Worm (Caenorhabditis elegans) whole organism, young adult: ENCODE results near the gene irld-21.

Source experiments
- D2030.7 ChIP-seq: fragments of 200-800 bp; sonication (Bioruptor generic); IDR thresholded peaks from 2 replicates; pipeline ENCODE4 v1.3.6; 2022; ENCODE audit warnings: missing genetic modification reagents, missing genetic modification characterization, missing compliant biosample characterization
- F23B12.7 ChIP-seq: sonication (generic microtip); optimal IDR thresholded peaks from 2 replicates; lab custom pipeline; 2017; ENCODE audit warnings: missing genetic modification characterization, mild to moderate bottlenecking, missing compliant biosample characterization, antibody characterized with exemption, moderate library complexity; ENCODE audit not compliant: insufficient read depth
- F52B5.7 ChIP-seq: sonication (generic microtip); optimal IDR thresholded peaks from 2 replicates; lab custom pipeline; 2016; ENCODE audit warnings: mild to moderate bottlenecking, missing genetic modification characterization, missing compliant biosample characterization
- T07F8.4 ChIP-seq: sonication (generic microtip); optimal IDR thresholded peaks from 2 replicates; lab custom pipeline; 2016; ENCODE audit warnings: mild to moderate bottlenecking, missing genetic modification characterization, moderate library complexity, missing compliant biosample characterization
- Y53F4B.3 ChIP-seq: fragments of 200-800 bp; sonication (Bioruptor generic); IDR thresholded peaks from 2 replicates; pipeline ENCODE4 v1.3.6; 2022; ENCODE audit warnings: missing genetic modification reagents, missing genetic modification characterization, missing compliant biosample characterization
- Y79H2A.3 ChIP-seq: fragments of 200-800 bp; sonication (Bioruptor generic); conservative IDR thresholded peaks from 2 replicates; pipeline ENCODE4 v1.3.6; 2022; ENCODE audit warnings: missing genetic modification reagents, missing genetic modification characterization, missing compliant biosample characterization
- Y95B8A.8 ChIP-seq: fragments of 200-800 bp; sonication (Bioruptor generic); IDR thresholded peaks from 2 replicates; pipeline ENCODE4 v1.3.6; 2022; ENCODE audit warnings: missing genetic modification reagents, missing genetic modification characterization, missing compliant biosample characterization
- athp-1 ChIP-seq: sonication (generic microtip); optimal IDR thresholded peaks from 2 replicates; lab custom pipeline; 2017; ENCODE audit warnings: mild to moderate bottlenecking, missing genetic modification characterization, missing compliant biosample characterization
- attf-6 ChIP-seq: fragments of 200-800 bp; sonication (Bioruptor generic); IDR thresholded peaks from 2 replicates; pipeline ENCODE4 v1.3.6; 2022; ENCODE audit warnings: missing genetic modification reagents, missing genetic modification characterization, missing compliant biosample characterization
- bed-2 ChIP-seq: fragments of 200-800 bp; sonication (Bioruptor generic); IDR thresholded peaks from 2 replicates; pipeline ENCODE4 v1.3.6; 2022; ENCODE audit warnings: missing genetic modification reagents, missing genetic modification characterization, missing compliant biosample characterization
- cebp-1 ChIP-seq, 2 experiments: fragments of 200-800 bp in 1 of 2; sonication (Bioruptor generic) in 1 of 2; sonication (generic microtip) in 1 of 2; IDR thresholded peaks in 1 of 2; optimal IDR thresholded peaks in 1 of 2; 2 replicates each; pipeline versions ENCODE4 v1.3.6 to Lab custom; 2017 to 2022; ENCODE audit warnings: missing compliant biosample characterization in 2 of 2, missing genetic modification characterization in 2 of 2, mild to moderate bottlenecking in 1 of 2, missing genetic modification reagents in 1 of 2, moderate library complexity in 1 of 2
- cebp-2 ChIP-seq: fragments of 200-800 bp; sonication (Bioruptor generic); IDR thresholded peaks from 2 replicates; pipeline ENCODE4 v1.3.6; 2022; ENCODE audit warnings: missing genetic modification characterization, missing compliant biosample characterization
- ceh-40 ChIP-seq: fragments of 200-800 bp; sonication (Bioruptor generic); IDR thresholded peaks from 2 replicates; pipeline ENCODE4 v1.3.6; 2022; ENCODE audit warnings: missing genetic modification characterization, missing compliant biosample characterization
- ceh-79 ChIP-seq: sonication (generic microtip); optimal IDR thresholded peaks from 2 replicates; lab custom pipeline; 2017; ENCODE audit warnings: mild to moderate bottlenecking, missing genetic modification characterization, missing compliant biosample characterization
- ceh-91 ChIP-seq: fragments of 200-800 bp; sonication (Bioruptor generic); IDR thresholded peaks from 2 replicates; pipeline ENCODE4 v1.3.6; 2022; ENCODE audit warnings: missing genetic modification reagents, missing genetic modification characterization, missing compliant biosample characterization
- chd-7 ChIP-seq: sonication (generic microtip); optimal IDR thresholded peaks from 2 replicates; lab custom pipeline; 2016; ENCODE audit warnings: mild to moderate bottlenecking, missing genetic modification characterization, moderate library complexity, missing compliant biosample characterization
- dpl-1 ChIP-seq: fragments of 150-350 bp; optimal IDR thresholded peaks from 2 replicates; lab custom pipeline; 2014; ENCODE audit warnings: missing biosample characterization, missing genetic modification reagents, missing genetic modification characterization
- ets-4 ChIP-seq: fragments of 200-800 bp; sonication (Bioruptor generic); optimal IDR thresholded peaks from 2 replicates; lab custom pipeline; 2018; ENCODE audit warnings: mild to moderate bottlenecking, missing genetic modification characterization, missing compliant biosample characterization
- fkh-3 ChIP-seq: sonication (generic microtip); optimal IDR thresholded peaks from 2 replicates; lab custom pipeline; 2016; ENCODE audit warnings: mild to moderate bottlenecking, missing genetic modification characterization, missing compliant biosample characterization
- hrde-1 ChIP-seq: sonication (generic microtip); optimal IDR thresholded peaks from 2 replicates; lab custom pipeline; 2016; ENCODE audit warnings: missing genetic modification characterization, mild to moderate bottlenecking, missing compliant biosample characterization, moderate library complexity, missing genotype, missing genetic modification reagents, borderline replicate concordance
- hsf-1 ChIP-seq: fragments of 200-800 bp; sonication (Bioruptor generic); IDR thresholded peaks from 2 replicates; pipeline ENCODE4 v1.3.6; 2022; ENCODE audit warnings: missing genetic modification reagents, missing genetic modification characterization, missing compliant biosample characterization
- lin-26 ChIP-seq: fragments of 200-800 bp; sonication (Bioruptor generic); IDR thresholded peaks from 2 replicates; pipeline ENCODE4 v1.3.6; 2022; ENCODE audit warnings: missing genetic modification reagents, missing genetic modification characterization, missing compliant biosample characterization
- lin-35 ChIP-seq, 3 experiments: fragments of 150-350 bp in 2 of 3; sonication (generic microtip) in 1 of 3; optimal IDR thresholded peaks; 2 replicates each; lab custom pipeline; 2014 to 2018; ENCODE audit warnings: missing biosample characterization in 3 of 3, missing genetic modification characterization in 3 of 3, missing genetic modification reagents in 3 of 3
- madf-6 ChIP-seq: fragments of 200-800 bp; sonication (Bioruptor generic); IDR thresholded peaks from 2 replicates; pipeline ENCODE4 v1.3.6; 2022; ENCODE audit warnings: missing genetic modification reagents, missing genetic modification characterization, missing compliant biosample characterization
- mcd-1 ChIP-seq: fragments of 200-800 bp; sonication (Bioruptor generic); IDR thresholded peaks from 2 replicates; pipeline ENCODE4 v1.3.6; 2022; ENCODE audit warnings: missing genetic modification reagents, missing genetic modification characterization, missing compliant biosample characterization
- nfya-1 ChIP-seq: sonication (generic microtip); optimal IDR thresholded peaks from 2 replicates; lab custom pipeline; 2017; ENCODE audit warnings: antibody characterized with exemption, missing compliant biosample characterization, missing genetic modification characterization, borderline replicate concordance; ENCODE audit not compliant: insufficient read depth
- nfyb-1 ChIP-seq: fragments of 200-800 bp; sonication (Bioruptor generic); IDR thresholded peaks from 2 replicates; pipeline ENCODE4 v1.3.6; 2022; ENCODE audit warnings: missing genetic modification reagents, missing genetic modification characterization, missing compliant biosample characterization
- nhr-90 ChIP-seq: sonication (generic microtip); optimal IDR thresholded peaks from 2 replicates; lab custom pipeline; 2016; ENCODE audit warnings: missing genotype, mild to moderate bottlenecking, missing genetic modification characterization, missing compliant biosample characterization
- pbrm-1 ChIP-seq: fragments of 200-800 bp; sonication (Bioruptor generic); IDR thresholded peaks from 2 replicates; pipeline ENCODE4 v1.3.6; 2022; ENCODE audit warnings: missing genetic modification reagents, missing genetic modification characterization, missing compliant biosample characterization
- rpc-1 ChIP-seq, 2 experiments: fragments of 150-350 bp in 1 of 2; sonication (generic microtip) in 1 of 2; optimal IDR thresholded peaks; 2 replicates each; lab custom pipeline; 2014 to 2018; ENCODE audit warnings: missing biosample characterization in 1 of 2, missing genetic modification characterization in 1 of 2, missing genetic modification reagents in 1 of 2, missing genotype in 1 of 2
- snpc-1.1 ChIP-seq: sonication (generic microtip); optimal IDR thresholded peaks from 2 replicates; lab custom pipeline; 2017; ENCODE audit warnings: missing genetic modification characterization, mild to moderate bottlenecking, missing compliant biosample characterization, antibody characterized with exemption, moderate library complexity, missing genotype, missing genetic modification reagents; ENCODE audit not compliant: insufficient read depth
- somi-1 ChIP-seq: fragments of 200-800 bp; sonication (Bioruptor generic); optimal IDR thresholded peaks from 2 replicates; lab custom pipeline; 2018; ENCODE audit warnings: mild to moderate bottlenecking, missing genetic modification characterization, missing compliant biosample characterization
- ztf-18 ChIP-seq: sonication (generic microtip); optimal IDR thresholded peaks from 2 replicates; lab custom pipeline; 2016; ENCODE audit warnings: missing genotype, mild to moderate bottlenecking, missing genetic modification characterization, missing compliant biosample characterization
- ztf-25 ChIP-seq: fragments of 200-800 bp; sonication (Bioruptor generic); IDR thresholded peaks from 2 replicates; pipeline ENCODE4 v1.3.6; 2022; ENCODE audit warnings: missing genetic modification reagents, missing genetic modification characterization, missing compliant biosample characterization
- ztf-3 ChIP-seq: fragments of 200-800 bp; sonication (Bioruptor generic); optimal IDR thresholded peaks from 2 replicates; lab custom pipeline; 2018; ENCODE audit warnings: mild to moderate bottlenecking, missing genetic modification characterization, missing compliant biosample characterization

Gene irld-21

ce11 chrIV:10128906-10129386 is 6.8 kb upstream of the irld-21 start, which contains the start of the genes gtbp-1 and K08F4.3 (continued):
- TF ChIP-seq Y53F4B.3 (GFP tag; lab: Robert Waterston, UW) (no peak), ceh-40 (GFP tag; lab: Robert Waterston, UW) (no peak), chd-7 (tag; lab: Kevin White, UChicago) (no peak), F23B12.7 (peak; percentile 50), F52B5.7 (tag; lab: Kevin White, UChicago) (no peak), athp-1 (tag; lab: Kevin White, UChicago) (no peak), Y95B8A.8 (0 out of 2 replicates have a peak, but pooled peaks have one; percentile 13), hsf-1 (GFP tag; lab: Robert Waterston, UW) (no peak), cebp-2 (GFP tag; lab: Robert Waterston, UW) (no peak), ztf-25 (GFP tag; lab: Robert Waterston, UW) (no peak), nfya-1 (no peak), D2030.7 (peak; percentile 65), attf-6 (GFP tag; lab: Robert Waterston, UW) (no peak), mcd-1 (peak; percentile 72), ceh-91 (GFP tag; lab: Robert Waterston, UW) (peak; percentile 72), pbrm-1 (GFP tag; lab: Robert Waterston, UW) (peak; percentile 50; the same call in 1 of the 2 replicates), ets-4 (GFP tag; lab: Kevin White, UChicago) (no peak), snpc-1.1 (tag; lab: Kevin White, UChicago) (peak; percentile 10), fkh-3 (tag; lab: Kevin White, UChicago) (no peak), ceh-79 (tag; lab: Kevin White, UChicago) (no peak), rpc-1 (optimal IDR thresholded peaks at IDR 0.05; lab: Kevin White, UChicago) (no peak), rpc-1 (tag; optimal IDR thresholded peaks at IDR 0.05; lab: Kevin White, UChicago) (no peak), nhr-90 (tag; lab: Kevin White, UChicago) (no peak), dpl-1 (GFP tag; lab: Kevin White, UChicago) (peak; percentile 69), cebp-1 (GFP tag; IDR thresholded peaks at IDR 0.05; lab: Robert Waterston, UW) (no peak), cebp-1 (tag; optimal IDR thresholded peaks at IDR 0.05; lab: Kevin White, UChicago) (no peak)

- TF ChIP-seq T07F8.4 (tag; lab: Kevin White, UChicago), result no peak
- TF ChIP-seq lin-26, result 0 out of 2 replicates have a peak, but pooled peaks have one; percentile 53
- no peak for TF ChIP-seq cebp-2 (GFP tag; lab: Robert Waterston, UW)
Observed at ce11 chrIV:10128446-10128845, 6.3 kb upstream of the irld-21 start.

ce11 chrIV:10126544-10126943 is 4.4 kb upstream of the irld-21 start, which contains the start of gene ctf-18:
TSS of gene ctf-18 (minus strand) at chrIV:10126644.
- TF ChIP-seq nfyb-1 (GFP tag; lab: Robert Waterston, UW) (no peak), cebp-1 (GFP tag; IDR thresholded peaks at IDR 0.05; lab: Robert Waterston, UW) (no peak), cebp-1 (tag; optimal IDR thresholded peaks at IDR 0.05; lab: Kevin White, UChicago) (no peak), madf-6 (GFP tag; lab: Robert Waterston, UW) (0 out of 2 replicates have a peak, but pooled peaks have one; percentile 16), somi-1 (GFP tag; lab: Kevin White, UChicago) (no peak), ztf-3 (no peak), athp-1 (tag; lab: Kevin White, UChicago) (no peak), ceh-91 (GFP tag; lab: Robert Waterston, UW) (no peak), hrde-1 (tag; lab: Kevin White, UChicago) (peak; percentile 31), Y79H2A.3 (GFP tag; lab: Robert Waterston, UW) (no peak), lin-35 (GFP tag; optimal IDR thresholded peaks at IDR 0.05; lab: Kevin White, UChicago) (no peak), bed-2 (GFP tag; lab: Robert Waterston, UW) (no peak), ztf-18 (tag; lab: Kevin White, UChicago) (no peak)
